Fruit fly (Drosophila melanogaster) ovary, adult (tissue): ENCODE measurements around the gene Fbxl7.
"Not testable (repeated sequence)": the region's sequence is repeated elsewhere in the genome, so short reads cannot be mapped to it uniquely, and the experiment has no call there.

ENCODE experiments used
- CG17801 ChIP-seq: fragments of 200-800 bp; optimal IDR thresholded peaks from 2 replicates; lab custom pipeline; 2019; ENCODE audit warnings: missing biosample characterization, mild to moderate bottlenecking, missing genetic modification characterization, moderate library complexity; ENCODE audit not compliant: partially characterized antibody

Gene Fbxl7

dm6 chr3R:15920751-15921156 lies at the start of gene Fbxl7:
Gene Fbxl7 (plus strand): TSS chr3R:15920898.
- no peak for TF ChIP-seq CG17801 (GFP tag; lab: Kevin White, UChicago)

DNA sequence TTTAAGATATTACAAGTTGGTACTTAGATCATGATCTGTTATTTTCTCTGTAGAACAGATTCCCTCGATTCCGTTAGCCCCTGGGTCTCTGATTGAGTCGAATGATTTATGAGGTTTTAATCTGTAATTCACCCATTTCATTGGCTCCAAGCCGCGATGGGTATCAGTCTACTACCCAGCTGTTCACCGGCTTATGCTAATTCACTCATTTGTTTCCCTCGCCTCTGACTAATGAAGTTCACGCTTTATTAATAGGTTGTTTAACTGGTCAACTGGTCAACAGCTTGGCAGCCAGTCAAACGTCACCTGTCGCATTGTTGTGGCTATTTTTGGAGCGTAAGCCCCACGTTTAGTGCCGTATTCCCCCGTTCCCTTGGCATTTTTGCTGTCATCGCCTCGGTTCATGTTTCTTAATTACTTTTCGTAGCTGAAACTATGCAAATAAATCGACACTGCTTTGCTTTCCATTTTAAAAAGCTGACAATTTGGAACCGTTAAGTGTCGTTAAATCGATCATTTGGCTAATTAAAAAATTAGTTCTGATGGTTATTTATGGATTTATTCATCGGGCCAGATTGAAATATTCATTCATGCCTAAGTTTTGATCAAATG lies 47.8 kb upstream of the Fbxl7 start:
- TF ChIP-seq CG17801 (GFP tag; lab: Kevin White, UChicago): no peak

DNA sequence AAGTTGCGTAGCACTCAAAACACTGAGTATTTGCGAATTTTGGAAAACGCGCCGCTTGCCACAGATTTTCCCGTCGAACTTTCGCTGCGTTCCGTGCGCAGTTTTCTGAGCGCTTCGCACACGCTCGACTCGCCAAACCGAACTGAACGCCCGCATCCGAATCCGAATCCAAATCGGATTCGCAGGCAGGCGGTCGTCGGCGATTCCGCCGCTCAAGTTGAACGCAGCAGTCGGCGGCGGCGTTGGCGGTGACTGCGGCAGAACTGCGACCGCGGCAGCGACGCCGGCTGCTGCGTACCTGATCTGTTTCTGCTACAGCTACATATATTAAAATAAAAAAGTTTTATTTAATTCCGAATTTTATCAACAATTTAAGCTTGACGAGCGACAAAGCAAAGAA lies 45.1 kb upstream of the Fbxl7 start, which contains the start of gene CG31183:
CG31183 (minus strand) TSS at position 329 of the 400 bp plus-strand sequence.
- TF ChIP-seq CG17801 (GFP tag; lab: Kevin White, UChicago): no peak

- TF ChIP-seq CG17801 (GFP tag; lab: Kevin White, UChicago): no peak
These were observed 29.4 kb upstream of the Fbxl7 start for dm6 chr3R:15891188-15891820.

- no peak for TF ChIP-seq CG17801 (GFP tag; lab: Kevin White, UChicago)
These were observed 24.7 kb upstream of the Fbxl7 start, which contains the start of gene CG14877 for dm6 chr3R:15895978-15896377. Gene CG14877 (minus strand): TSS chr3R:15896078.

dm6 chr3R:15898302-15898701 lies 22.4 kb upstream of the Fbxl7 start:
- TF ChIP-seq CG17801 (GFP tag; lab: Kevin White, UChicago): no peak

- TF ChIP-seq CG17801 (GFP tag; lab: Kevin White, UChicago): no peak
These were observed 21.0 kb upstream of the Fbxl7 start for dm6 chr3R:15899650-15900049.

- TF ChIP-seq CG17801 (GFP tag; lab: Kevin White, UChicago): not testable (repeated sequence)
These were observed 16.2 kb upstream of the Fbxl7 start, which contains the start of gene glob1 for dm6 chr3R:15904543-15904942. Gene glob1 (minus strand): TSS chr3R:15904643.

DNA sequence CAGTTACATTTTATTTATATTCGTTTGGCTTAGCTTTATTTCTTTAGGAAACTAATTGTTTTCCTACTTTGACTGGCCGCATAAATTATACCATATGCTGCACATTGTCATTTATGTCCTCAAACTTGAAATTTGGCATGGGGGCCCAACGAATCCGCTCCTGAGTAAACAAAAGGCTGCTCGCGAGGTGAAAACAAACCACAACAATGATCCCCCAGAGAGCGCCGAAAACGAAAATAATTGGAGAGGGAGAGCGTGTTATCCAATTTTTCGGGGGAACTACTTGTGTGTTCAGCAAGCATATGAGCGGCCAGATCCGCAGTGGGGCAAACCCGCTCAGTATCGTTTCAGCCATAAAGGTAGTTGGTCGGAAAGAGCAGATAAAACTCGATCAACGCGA lies 12.6 kb upstream of the Fbxl7 start, which contains the start of gene EndoU:
EndoU (plus strand) TSS at position 301 of the 400 bp plus-strand sequence.
- not testable (repeated sequence) for TF ChIP-seq CG17801 (GFP tag; lab: Kevin White, UChicago)

DNA sequence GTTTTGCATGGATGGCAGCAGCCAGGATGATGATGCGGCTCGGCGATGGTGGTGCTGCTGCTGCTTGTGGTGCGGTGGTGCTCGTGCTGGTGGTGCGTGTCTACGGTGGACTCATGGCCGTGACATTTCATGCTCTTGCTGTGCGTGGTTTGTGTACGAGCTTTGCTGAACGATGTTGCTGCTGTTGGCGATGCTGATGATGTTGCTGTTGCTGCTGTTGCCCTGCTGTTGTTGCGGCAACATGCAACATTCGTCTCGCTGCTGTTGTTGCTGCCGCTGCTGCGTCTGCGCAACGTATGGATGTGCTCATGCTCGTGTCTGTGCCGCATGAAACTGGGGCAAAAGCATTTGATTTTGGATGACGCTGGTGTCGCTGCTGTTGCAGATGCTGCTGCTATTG lies 7.5 kb upstream of the Fbxl7 start:
- TF ChIP-seq CG17801 (GFP tag; lab: Kevin White, UChicago): no peak

dm6 chr3R:15917907-15918306 lies 2.8 kb upstream of the Fbxl7 start, which contains the start of gene CG45105:
Gene CG45105 (minus strand): TSS chr3R:15918007.
- TF ChIP-seq CG17801 (GFP tag; lab: Kevin White, UChicago): no peak

- no peak for TF ChIP-seq CG17801 (GFP tag; lab: Kevin White, UChicago)
These were observed 1.1 kb upstream of the Fbxl7 start for dm6 chr3R:15919367-15920228.

dm6 chr3R:15920229-15920533 lies 517 bp upstream of the Fbxl7 start:
- TF ChIP-seq CG17801 (GFP tag; lab: Kevin White, UChicago): no peak

dm6 chr3R:15921747-15922146 lies 1.0 kb downstream of the Fbxl7 start:
- TF ChIP-seq CG17801 (GFP tag; lab: Kevin White, UChicago): no peak
